Worm (Caenorhabditis elegans) whole organism, early embryonic: ENCODE measurements around the gene str-250.

Source experiments
- B0310.2 ChIP-seq: sonication (generic microtip); optimal IDR thresholded peaks from 2 replicates; lab custom pipeline; 2016; ENCODE audit warnings: mild to moderate bottlenecking, missing genetic modification characterization, missing compliant biosample characterization
- F13C5.2 ChIP-seq: sonication (generic microtip); optimal IDR thresholded peaks from 2 replicates; lab custom pipeline; 2017; ENCODE audit warnings: mild to moderate bottlenecking, missing genetic modification characterization, inconsistent platforms, missing compliant biosample characterization
- aly-1 ChIP-seq: sonication (generic microtip); optimal IDR thresholded peaks from 2 replicates; lab custom pipeline; 2016; ENCODE audit warnings: missing genetic modification characterization, missing compliant biosample characterization
- ama-1 ChIP-seq: fragments of 150-350 bp; optimal IDR thresholded peaks from 2 replicates; lab custom pipeline; 2014
- ceh-13 ChIP-seq: fragments of 200-800 bp; sonication (Bioruptor generic); optimal IDR thresholded peaks from 2 replicates; lab custom pipeline; 2018; ENCODE audit warnings: mild to moderate bottlenecking, missing genetic modification characterization, missing compliant biosample characterization
- ceh-36 ChIP-seq: sonication (generic microtip); optimal IDR thresholded peaks from 2 replicates; lab custom pipeline; 2016; ENCODE audit warnings: missing genetic modification characterization, inconsistent platforms, missing compliant biosample characterization
- ets-7 ChIP-seq: sonication (generic microtip); optimal IDR thresholded peaks from 2 replicates; lab custom pipeline; 2016; ENCODE audit warnings: missing genotype, missing genetic modification characterization, missing compliant biosample characterization
- flt-1 ChIP-seq: fragments of 200-800 bp; sonication (Bioruptor generic); IDR thresholded peaks from 2 replicates; pipeline ENCODE4 v1.3.6; 2022; ENCODE audit warnings: missing genetic modification characterization, missing compliant biosample characterization
- hmbx-1 ChIP-seq: sonication (generic microtip); optimal IDR thresholded peaks from 2 replicates; lab custom pipeline; 2016; ENCODE audit warnings: mild to moderate bottlenecking, missing genetic modification characterization, missing compliant biosample characterization
- hmg-4 ChIP-seq: fragments of 200-800 bp; sonication (Bioruptor generic); optimal IDR thresholded peaks from 2 replicates; lab custom pipeline; 2018; ENCODE audit warnings: mild to moderate bottlenecking, missing genetic modification characterization, missing compliant biosample characterization
- hnd-1 ChIP-seq: sonication (generic microtip); optimal IDR thresholded peaks from 2 replicates; lab custom pipeline; 2016; ENCODE audit warnings: missing genetic modification characterization, missing compliant biosample characterization
- pes-1 ChIP-seq: fragments of 200-800 bp; sonication (Bioruptor generic); IDR thresholded peaks from 2 replicates; pipeline ENCODE4 v1.3.6; 2022; ENCODE audit warnings: missing genetic modification reagents, missing genetic modification characterization, missing compliant biosample characterization
- scrt-1 ChIP-seq: fragments of 200-800 bp; sonication (Bioruptor generic); IDR thresholded peaks from 2 replicates; pipeline ENCODE4 v1.3.6; 2022; ENCODE audit warnings: missing genetic modification characterization, missing compliant biosample characterization
- sea-1 ChIP-seq: fragments of 200-800 bp; sonication (Bioruptor generic); conservative IDR thresholded peaks from 2 replicates; pipeline ENCODE4 v1.3.6; 2022; ENCODE audit warnings: missing genetic modification characterization, missing compliant biosample characterization
- tbx-11 ChIP-seq: fragments of 200-800 bp; sonication (Bioruptor generic); IDR thresholded peaks from 2 replicates; pipeline ENCODE4 v1.3.6; 2022; ENCODE audit warnings: missing genetic modification characterization, missing compliant biosample characterization
- tbx-37 ChIP-seq: fragments of 200-800 bp; sonication (Bioruptor generic); conservative IDR thresholded peaks from 2 replicates; pipeline ENCODE4 v1.3.6; 2022; ENCODE audit warnings: missing genetic modification reagents, missing genetic modification characterization, missing compliant biosample characterization
- tra-4 ChIP-seq: sonication (generic microtip); optimal IDR thresholded peaks from 2 replicates; lab custom pipeline; 2017; ENCODE audit warnings: missing genetic modification characterization, missing compliant biosample characterization

str-250 gene

ce11 chrV:13936052-13936451, 17.6 kb downstream of the str-250 start:
- TF ChIP-seq hnd-1 (tag; lab: Kevin White, UChicago) (no peak), tbx-11 (no peak), tbx-37 (no peak), aly-1 (tag; lab: Kevin White, UChicago) (no peak), pes-1 (GFP tag; lab: Robert Waterston, UW) (no peak), sea-1 (GFP tag; lab: Robert Waterston, UW) (no peak), ceh-36 (tag; lab: Kevin White, UChicago) (no peak), hmbx-1 (tag; lab: Kevin White, UChicago) (no peak), hmg-4 (GFP tag; lab: Kevin White, UChicago) (no peak), F13C5.2 (tag; lab: Kevin White, UChicago) (no peak), B0310.2 (tag; lab: Kevin White, UChicago) (no peak)

ce11 chrV:13936850-13937249, 18.4 kb downstream of the str-250 start, which contains the start of gene srw-145:
srw-145 (plus strand) TSS chrV:13937150.
- TF ChIP-seq ceh-36 (tag; lab: Kevin White, UChicago) (no peak), ama-1 (no peak), tra-4 (tag; lab: Kevin White, UChicago) (no peak)

- TF ChIP-seq aly-1 (tag; lab: Kevin White, UChicago) (no peak), ceh-36 (tag; lab: Kevin White, UChicago) (no peak), ceh-13 (no peak), B0310.2 (tag; lab: Kevin White, UChicago) (no peak), hmbx-1 (tag; lab: Kevin White, UChicago) (no peak), flt-1 (GFP tag; lab: Robert Waterston, UW) (no peak), hmg-4 (GFP tag; lab: Kevin White, UChicago) (no peak)
Measured at ce11 chrV:13942082-13942481, 23.6 kb downstream of the str-250 start, which contains the start of gene dpr-1. dpr-1 (minus strand) TSS chrV:13942182.

ce11 chrV:13946385-13947019, 28.1 kb downstream of the str-250 start, which contains the start of the genes srx-10 and clec-226:
srx-10 (minus strand) TSS chrV:13946485.
clec-226 (plus strand) TSS chrV:13946969.
- TF ChIP-seq tbx-37 (no peak), scrt-1 (GFP tag; lab: Robert Waterston, UW) (no peak), ceh-36 (tag; lab: Kevin White, UChicago) (no peak), hmg-4 (GFP tag; lab: Kevin White, UChicago) (no peak), hnd-1 (tag; lab: Kevin White, UChicago) (no peak), ceh-13 (no peak), B0310.2 (tag; lab: Kevin White, UChicago) (no peak), pes-1 (GFP tag; lab: Robert Waterston, UW) (no peak), tbx-11 (no peak), sea-1 (GFP tag; lab: Robert Waterston, UW) (no peak), aly-1 (tag; lab: Kevin White, UChicago) (no peak), ama-1 (no peak), hmbx-1 (tag; lab: Kevin White, UChicago) (no peak), flt-1 (GFP tag; lab: Robert Waterston, UW) (no peak), tra-4 (tag; lab: Kevin White, UChicago) (no peak), ets-7 (tag; lab: Kevin White, UChicago) (no peak), F13C5.2 (tag; lab: Kevin White, UChicago) (no peak)

- TF ChIP-seq ets-7 (tag; lab: Kevin White, UChicago), result no peak
- no peak for TF ChIP-seq hmbx-1 (tag; lab: Kevin White, UChicago)
- TF ChIP-seq ceh-13, result no peak
- no peak for TF ChIP-seq pes-1 (GFP tag; lab: Robert Waterston, UW)
- no peak for TF ChIP-seq sea-1 (GFP tag; lab: Robert Waterston, UW)
- TF ChIP-seq B0310.2 (tag; lab: Kevin White, UChicago), result no peak
Measured at ce11 chrV:13949010-13949409, 30.6 kb downstream of the str-250 start, which contains the start of gene R10D12.6. R10D12.6 (plus strand) TSS chrV:13949310.

ce11 chrV:13949752-13950151, 31.3 kb downstream of the str-250 start, which contains the start of gene R10D12.7:
R10D12.7 (plus strand) TSS chrV:13950052.
- TF ChIP-seq hnd-1 (tag; lab: Kevin White, UChicago), result no peak

ce11 chrV:13953191-13953590, 34.8 kb downstream of the str-250 start, which contains the start of gene R10D12.8:
R10D12.8 (minus strand) TSS chrV:13953291.
- no peak for TF ChIP-seq ets-7 (tag; lab: Kevin White, UChicago)

ce11 chrV:13954056-13954455, 35.6 kb downstream of the str-250 start, which contains the start of gene swt-6:
swt-6 (plus strand) TSS chrV:13954356.
- TF ChIP-seq ets-7 (tag; lab: Kevin White, UChicago) (no peak), ceh-13 (no peak), scrt-1 (GFP tag; lab: Robert Waterston, UW) (no peak), hnd-1 (tag; lab: Kevin White, UChicago) (no peak), hmg-4 (GFP tag; lab: Kevin White, UChicago) (no peak), B0310.2 (tag; lab: Kevin White, UChicago) (no peak), hmbx-1 (tag; lab: Kevin White, UChicago) (no peak), pes-1 (GFP tag; lab: Robert Waterston, UW) (no peak), ceh-36 (tag; lab: Kevin White, UChicago) (no peak), tbx-37 (no peak), sea-1 (GFP tag; lab: Robert Waterston, UW) (no peak), tra-4 (tag; lab: Kevin White, UChicago) (no peak), flt-1 (GFP tag; lab: Robert Waterston, UW) (no peak), aly-1 (tag; lab: Kevin White, UChicago) (no peak), tbx-11 (no peak), ama-1 (no peak), F13C5.2 (tag; lab: Kevin White, UChicago) (no peak)
